Fruit fly (Drosophila melanogaster): ENCODE data around the gene croc.

croc gene

dm6 chr3L:21515823-21516715 is 39.8 kb upstream of the croc start, which contains the start of the genes SAK and Cdk12 (continued):
- peak; percentile 57 for TF ChIP-seq nom (GFP tag; optimal IDR thresholded peaks at IDR 0.05)
- TF ChIP-seq Dip2 (GFP tag; IDR thresholded peaks at IDR 0.05): no peak; the same call in 1 of the 2 replicates
- TF ChIP-seq CG2202 (tag; optimal IDR thresholded peaks at IDR 0.05): peak; percentile 63
- TF ChIP-seq br (optimal IDR thresholded peaks at IDR 0.05): no peak
- TF ChIP-seq Blimp-1 (GFP tag; optimal IDR thresholded peaks at IDR 0.05): peak; percentile 77
- peak; percentile 77 for TF ChIP-seq nerfin-1 (tag; optimal IDR thresholded peaks at IDR 0.05)
- peak; percentile 28 for TF ChIP-seq chm (GFP tag; IDR thresholded peaks at IDR 0.05)
- TF ChIP-seq bsh (GFP tag; optimal IDR thresholded peaks at IDR 0.05): peak; percentile 17 to 83
- peak; percentile 12 for TF ChIP-seq ems (GFP tag; optimal IDR thresholded peaks at IDR 0.05)
- TF ChIP-seq Doc3 (GFP tag; IDR thresholded peaks at IDR 0.05; ENCODE audit: partially characterized antibody): peak; percentile 18; the same call in 1 of the 3 replicates
- TF ChIP-seq dmrt11E (tag; optimal IDR thresholded peaks at IDR 0.05): peak; percentile 83
- peak; percentile 54 for TF ChIP-seq CG16863 (GFP tag; optimal IDR thresholded peaks at IDR 0.05)
- 0 out of 2 replicates have a peak, but pooled peaks have one; percentile 30 for TF ChIP-seq bowl (GFP tag; IDR thresholded peaks at IDR 0.05)
- peak; percentile 71 for TF ChIP-seq Antp (GFP tag; optimal IDR thresholded peaks at IDR 0.05)
- peak in 1 of 2 experiments; percentile 66 for TF ChIP-seq Eip74EF (GFP tag; optimal IDR thresholded peaks at IDR 0.05)
- peak; percentile 56; the same call in 2 of the 4 replicates for TF ChIP-seq Dll (GFP tag; IDR thresholded peaks at IDR 0.05; ENCODE audit: partially characterized antibody)
- TF ChIP-seq CG3726 (GFP tag; IDR thresholded peaks at IDR 0.05): peak; percentile 73; the same call in 2 of the 3 replicates
- TF ChIP-seq CG14667 (GFP tag; IDR thresholded peaks at IDR 0.05): peak; percentile 80
- TF ChIP-seq ash1 (GFP tag; optimal IDR thresholded peaks at IDR 0.05): no peak
- peak; percentile 73 for TF ChIP-seq CG3407 (GFP tag; optimal IDR thresholded peaks at IDR 0.05)
- TF ChIP-seq CG6272 (GFP tag; IDR thresholded peaks at IDR 0.05): peak; percentile 81
- 0 out of 2 replicates have a peak, but pooled peaks have one; percentile 30 for TF ChIP-seq CG16779 (GFP tag; IDR thresholded peaks at IDR 0.05)
- TF ChIP-seq GATAe (GFP tag; conservative IDR thresholded peaks at IDR 0.05): peak; percentile 38; the same call in 1 of the 2 replicates
- TF ChIP-seq btn (GFP tag; optimal IDR thresholded peaks at IDR 0.05): peak; percentile 1
- peak; percentile 83 for TF ChIP-seq Nf-YC (tag; optimal IDR thresholded peaks at IDR 0.05)
- TF ChIP-seq Fer2 (tag; optimal IDR thresholded peaks at IDR 0.05): peak; percentile 73
- TF ChIP-seq CG10979 (tag; optimal IDR thresholded peaks at IDR 0.05): peak; percentile 80
- TF ChIP-seq her (GFP tag; optimal IDR thresholded peaks at IDR 0.05): no peak
- TF ChIP-seq gcm (GFP tag; optimal IDR thresholded peaks at IDR 0.05): peak; percentile 76
- peak; percentile 81 for TF ChIP-seq zfh2 (GFP tag; optimal IDR thresholded peaks at IDR 0.05)
- TF ChIP-seq CG11247 (GFP tag; IDR thresholded peaks at IDR 0.05): peak; percentile 77
- peak; percentile 19 for TF ChIP-seq maf-S (GFP tag; optimal IDR thresholded peaks at IDR 0.05)
- peak; percentile 96 for TF ChIP-seq CG7928 (GFP tag; optimal IDR thresholded peaks at IDR 0.05)
- peak; percentile 84 for TF ChIP-seq CG2120 (GFP tag; optimal IDR thresholded peaks at IDR 0.05)
- peak; percentile 80 for TF ChIP-seq Rx (GFP tag; IDR thresholded peaks at IDR 0.05)
- peak; percentile 10 for TF ChIP-seq CG1792 (GFP tag; optimal IDR thresholded peaks at IDR 0.05)
- TF ChIP-seq CG12219 (GFP tag; optimal IDR thresholded peaks at IDR 0.05): peak; percentile 58
- peak; percentile 85 for TF ChIP-seq PHDP (tag; optimal IDR thresholded peaks at IDR 0.05)
- peak; percentile 85 for TF ChIP-seq fd3F (GFP tag; optimal IDR thresholded peaks at IDR 0.05)
- TF ChIP-seq CG7987 (GFP tag; optimal IDR thresholded peaks at IDR 0.05): peak; percentile 52
- peak; percentile 46 for TF ChIP-seq slp2 (GFP tag; optimal IDR thresholded peaks at IDR 0.05)
- peak; percentile 88 for TF ChIP-seq CG12155 (GFP tag; optimal IDR thresholded peaks at IDR 0.05)
- TF ChIP-seq tx (GFP tag; optimal IDR thresholded peaks at IDR 0.05): peak; percentile 49
- TF ChIP-seq CG15073 (GFP tag; optimal IDR thresholded peaks at IDR 0.05): peak; percentile 59
- TF ChIP-seq Opbp (GFP tag; IDR thresholded peaks at IDR 0.05; ENCODE audit: partially characterized antibody): peak; percentile 44; the same call in 1 of the 3 replicates
- TF ChIP-seq CG10462 (GFP tag; optimal IDR thresholded peaks at IDR 0.05): peak; percentile 66
- TF ChIP-seq Asciz (GFP tag; optimal IDR thresholded peaks at IDR 0.05): peak; percentile 70
